Worm (Caenorhabditis elegans): ENCODE measurements around the gene F45D3.4.

F45D3.4 gene

ce11 chrV:12536409-12537038 is 16.5 kb downstream of the F45D3.4 start:
- TF ChIP-seq tbx-2 (tag; optimal IDR thresholded peaks at IDR 0.05) (no peak), nhr-23 (tag; optimal IDR thresholded peaks at IDR 0.05) (peak; percentile 43), nhr-25 (tag; optimal IDR thresholded peaks at IDR 0.05) (peak; percentile 31), nfya-1 (tag; optimal IDR thresholded peaks at IDR 0.05; ENCODE audit: insufficient read depth) (peak; percentile 16), lin-39 (tag; optimal IDR thresholded peaks at IDR 0.05) (peak; percentile 57)

- TF ChIP-seq pha-4 (tag; optimal IDR thresholded peaks at IDR 0.05) (peak; percentile 26), fos-1 (tag; optimal IDR thresholded peaks at IDR 0.05) (no peak)
Measured at ce11 chrV:12534941-12535340, 18.1 kb downstream of the F45D3.4 start.

- TF ChIP-seq nhr-25 (tag; optimal IDR thresholded peaks at IDR 0.05) (peak; percentile 81), elt-1 (tag; optimal IDR thresholded peaks at IDR 0.05) (peak; percentile 25), daf-12 (tag; optimal IDR thresholded peaks at IDR 0.05) (peak; percentile 26), unc-62 (GFP tag; optimal IDR thresholded peaks at IDR 0.05) (peak; percentile 88), mdl-1 (tag; optimal IDR thresholded peaks at IDR 0.05) (no peak), nhr-43 (tag; optimal IDR thresholded peaks at IDR 0.05; ENCODE audit: poor library complexity, severe bottlenecking) (peak; percentile 55), R02D3.7 (tag; optimal IDR thresholded peaks at IDR 0.05) (no peak), elt-3 (tag; optimal IDR thresholded peaks at IDR 0.05) (peak; percentile 40 to 97 (median 51)), nfya-1 (tag; optimal IDR thresholded peaks at IDR 0.05; ENCODE audit: insufficient read depth) (peak; percentile 30), ZK546.5 (tag; optimal IDR thresholded peaks at IDR 0.05) (no peak)
Measured at ce11 chrV:12533635-12534150, 19.3 kb downstream of the F45D3.4 start.

ce11 chrV:12532369-12532768 is 20.6 kb downstream of the F45D3.4 start:
- TF ChIP-seq pqm-1 (tag; optimal IDR thresholded peaks at IDR 0.05) (peak; percentile 44), elt-2 (tag; optimal IDR thresholded peaks at IDR 0.05) (peak; percentile 66), nhr-23 (tag; optimal IDR thresholded peaks at IDR 0.05) (no peak)

- no peak for TF ChIP-seq nhr-43 (tag; optimal IDR thresholded peaks at IDR 0.05; ENCODE audit: poor library complexity, severe bottlenecking)
- TF ChIP-seq nhr-28 (tag; optimal IDR thresholded peaks at IDR 0.05), result no peak
- TF ChIP-seq fkh-2 (tag; optimal IDR thresholded peaks at IDR 0.05), result no peak
- TF ChIP-seq mdl-1 (tag; optimal IDR thresholded peaks at IDR 0.05), result no peak
- no peak for TF ChIP-seq pqm-1 (tag; optimal IDR thresholded peaks at IDR 0.05)
- no peak for TF ChIP-seq nhr-23 (tag; optimal IDR thresholded peaks at IDR 0.05)
- no peak for TF ChIP-seq ceh-16 (tag; optimal IDR thresholded peaks at IDR 0.05)
- TF ChIP-seq mml-1 (tag; optimal IDR thresholded peaks at IDR 0.05), result no peak
- TF ChIP-seq lin-39 (tag; optimal IDR thresholded peaks at IDR 0.05), result no peak
- TF ChIP-seq ceh-9 (tag; optimal IDR thresholded peaks at IDR 0.05), result no peak
Measured at ce11 chrV:12531084-12531483, 21.9 kb downstream of the F45D3.4 start.

- peak; percentile 84 for TF ChIP-seq fkh-10 (GFP tag; optimal IDR thresholded peaks at IDR 0.05)
- peak; percentile 27 for TF ChIP-seq daf-12 (tag; optimal IDR thresholded peaks at IDR 0.05)
- no peak for TF ChIP-seq ztf-4 (tag; optimal IDR thresholded peaks at IDR 0.05)
- peak; percentile 68 for TF ChIP-seq elt-1 (tag; optimal IDR thresholded peaks at IDR 0.05)
- TF ChIP-seq tbx-2 (tag; optimal IDR thresholded peaks at IDR 0.05), result peak; percentile 56
- TF ChIP-seq zag-1 (tag; optimal IDR thresholded peaks at IDR 0.05), result peak; percentile 27
- peak; percentile 33 for TF ChIP-seq nfya-1 (tag; optimal IDR thresholded peaks at IDR 0.05; ENCODE audit: insufficient read depth)
- TF ChIP-seq nhr-76 (tag; optimal IDR thresholded peaks at IDR 0.05), result no peak
- TF ChIP-seq ceh-16 (tag; optimal IDR thresholded peaks at IDR 0.05), result peak; percentile 65
- no peak for TF ChIP-seq lin-39 (tag; optimal IDR thresholded peaks at IDR 0.05)
- TF ChIP-seq hmg-11 (tag; optimal IDR thresholded peaks at IDR 0.05), result peak; percentile 16
- TF ChIP-seq unc-62 (GFP tag; optimal IDR thresholded peaks at IDR 0.05), result peak; percentile 53
Measured at ce11 chrV:12530129-12530528, 22.9 kb downstream of the F45D3.4 start.

- TF ChIP-seq snpc-4 (tag; optimal IDR thresholded peaks at IDR 0.05), result peak; percentile 30
- TF ChIP-seq zag-1 (tag; optimal IDR thresholded peaks at IDR 0.05), result no peak
- TF ChIP-seq elt-3 (tag; optimal IDR thresholded peaks at IDR 0.05), result peak in 1 of 3 experiments; percentile 27
- no peak for TF ChIP-seq nhr-237 (tag; optimal IDR thresholded peaks at IDR 0.05)
- TF ChIP-seq elt-2 (tag; optimal IDR thresholded peaks at IDR 0.05), result peak; percentile 40
- no peak for TF ChIP-seq mml-1 (tag; optimal IDR thresholded peaks at IDR 0.05)
- no peak for TF ChIP-seq nhr-12 (tag; optimal IDR thresholded peaks at IDR 0.05)
- no peak for TF ChIP-seq nhr-77 (tag; optimal IDR thresholded peaks at IDR 0.05)
- no peak for TF ChIP-seq ztf-4 (tag; optimal IDR thresholded peaks at IDR 0.05)
- peak; percentile 44 for TF ChIP-seq jun-1 (tag; optimal IDR thresholded peaks at IDR 0.05)
- no peak for TF ChIP-seq nhr-11 (tag; optimal IDR thresholded peaks at IDR 0.05)
- no peak for TF ChIP-seq nhr-67 (tag; optimal IDR thresholded peaks at IDR 0.05)
- TF ChIP-seq nhr-23 (tag; optimal IDR thresholded peaks at IDR 0.05), result peak; percentile 16
- no peak for TF ChIP-seq egl-5 (tag; optimal IDR thresholded peaks at IDR 0.05)
- TF ChIP-seq skn-1 (tag; optimal IDR thresholded peaks at IDR 0.05), result no peak
- no peak for TF ChIP-seq unc-39 (tag; optimal IDR thresholded peaks at IDR 0.05)
- peak; percentile 92 for TF ChIP-seq daf-12 (tag; optimal IDR thresholded peaks at IDR 0.05)
- TF ChIP-seq unc-62 (GFP tag; optimal IDR thresholded peaks at IDR 0.05), result peak; percentile 84
- no peak for TF ChIP-seq nhr-28 (tag; optimal IDR thresholded peaks at IDR 0.05)
- peak; percentile 8 for TF ChIP-seq tbx-2 (tag; optimal IDR thresholded peaks at IDR 0.05)
- no peak for TF ChIP-seq aly-2 (tag; optimal IDR thresholded peaks at IDR 0.05)
Measured at ce11 chrV:12528919-12529318, 24.1 kb downstream of the F45D3.4 start.
